Fruit fly (Drosophila melanogaster) whole organism: ENCODE results near the gene CG11449.

Source experiments
- CG8478 ChIP-seq: fragments of >200 bp; optimal IDR thresholded peaks from 2 replicates; lab custom pipeline; 2018; ENCODE audit warnings: inconsistent platforms
- EcR ChIP-seq, 2 experiments: fragments of >200 bp; optimal IDR thresholded peaks; 2 replicates each; lab custom pipeline; 2017; ENCODE audit warnings: missing biosample characterization in 2 of 2, missing genetic modification characterization in 2 of 2, missing genetic modification reagents in 2 of 2
- pan ChIP-seq: fragments of >200 bp; optimal IDR thresholded peaks from 2 replicates; lab custom pipeline; 2017
- usp ChIP-seq: fragments of >200 bp; optimal IDR thresholded peaks from 2 replicates; lab custom pipeline; 2017; ENCODE audit warnings: missing biosample characterization, missing genetic modification characterization, mixed read lengths

- TF ChIP-seq usp (GFP tag; lab: Kevin White, UChicago) (no peak), pan (lab: Kevin White, UChicago) (no peak), EcR (GFP tag; optimal IDR thresholded peaks at IDR 0.05; lab: Kevin White, UChicago) (no peak), CG8478 (lab: Kevin White, UChicago) (no peak)
These were observed at the start of gene CG11449 for dm6 chr3L:22454368-22454767.
